Fruit fly (Drosophila melanogaster) whole organism, adult: ENCODE results near the gene mael.

Experiments
- CG14711 ChIP-seq: fragments of 200-800 bp; sonication (Bioruptor generic); optimal IDR thresholded peaks from 2 replicates; lab custom pipeline; 2018; ENCODE audit warnings: missing biosample characterization, mild to moderate bottlenecking, missing genetic modification characterization, moderate library complexity
- CG7045 ChIP-seq: fragments of 200-800 bp; sonication (Bioruptor generic); optimal IDR thresholded peaks from 2 replicates; lab custom pipeline; 2017; ENCODE audit warnings: missing biosample characterization, mild to moderate bottlenecking, missing genetic modification characterization
- Clk ChIP-seq: fragments of 200-800 bp; sonication (Bioruptor generic); optimal IDR thresholded peaks from 2 replicates; lab custom pipeline; 2017; ENCODE audit warnings: missing biosample characterization, missing genetic modification characterization
- Mnt ChIP-seq: fragments of 200-800 bp; sonication (Bioruptor generic); optimal IDR thresholded peaks from 2 replicates; lab custom pipeline; 2016; ENCODE audit warnings: missing biosample characterization, mild to moderate bottlenecking, missing genetic modification characterization
- ovo ChIP-seq: fragments of 200-800 bp; sonication (Bioruptor generic); optimal IDR thresholded peaks from 2 replicates; lab custom pipeline; 2016; ENCODE audit warnings: missing biosample characterization, missing genetic modification characterization
- pad ChIP-seq: fragments of 200-800 bp; sonication (Bioruptor generic); optimal IDR thresholded peaks from 3 replicates; lab custom pipeline; 2017; ENCODE audit warnings: missing biosample characterization, missing genetic modification characterization, mild to moderate bottlenecking, moderate library complexity, missing genetic modification reagents
- tj ChIP-seq: fragments of 200-800 bp; sonication (Bioruptor generic); optimal IDR thresholded peaks from 3 replicates; lab custom pipeline; 2017; ENCODE audit warnings: missing biosample characterization, mild to moderate bottlenecking, missing genetic modification characterization, moderate library complexity
- toe ChIP-seq: fragments of 200-800 bp; sonication (Bioruptor generic); optimal IDR thresholded peaks from 2 replicates; lab custom pipeline; 2016; ENCODE audit warnings: missing biosample characterization, missing genetic modification characterization

dm6 chr3L:22773383-22773873, 52.4 kb downstream of the mael start:
- TF ChIP-seq ovo (GFP tag; lab: Kevin White, UChicago), result peak; percentile 57
- peak; percentile 75 for TF ChIP-seq Mnt (GFP tag; lab: Kevin White, UChicago)
- no peak for TF ChIP-seq toe (GFP tag; lab: Kevin White, UChicago)
- TF ChIP-seq tj (GFP tag; lab: Kevin White, UChicago), result peak; percentile 66
- no peak for TF ChIP-seq Clk (GFP tag; lab: Kevin White, UChicago)
- TF ChIP-seq pad (GFP tag; lab: Kevin White, UChicago), result no peak
- no peak for TF ChIP-seq CG7045 (GFP tag; lab: Kevin White, UChicago)
- peak; percentile 63 for TF ChIP-seq CG14711 (tag; lab: Kevin White, UChicago)
